Fruit fly (Drosophila melanogaster) whole organism, embryonic: Measurements from ENCODE around the gene Hand.

ENCODE experiments used
- Ada2b ChIP-seq: fragments of 200-800 bp; sonication (Bioruptor generic); IDR thresholded peaks from 2 replicates; pipeline ENCODE4 v1.3.6; 2022; ENCODE audit warnings: missing biosample characterization, missing genetic modification characterization
- Adf1 ChIP-seq: fragments of 200-800 bp; sonication (Bioruptor generic); IDR thresholded peaks from 2 replicates; pipeline ENCODE4 v1.3.6; 2022; ENCODE audit warnings: missing biosample characterization, missing genetic modification characterization
- Atf-2 ChIP-seq: fragments of 200-800 bp; sonication (Bioruptor generic); optimal IDR thresholded peaks from 2 replicates; lab custom pipeline; 2016; ENCODE audit warnings: missing biosample characterization, missing genetic modification characterization
- Awh ChIP-seq: fragments of 200-800 bp; sonication (Bioruptor generic); IDR thresholded peaks from 2 replicates; pipeline ENCODE4, ENCODE4 v1.3.6; 2022; ENCODE audit warnings: missing biosample characterization, missing genetic modification characterization
- C15 ChIP-seq: fragments of 200-800 bp; sonication (Bioruptor generic); IDR thresholded peaks from 3 replicates; pipeline ENCODE4 v1.3.6; 2022; ENCODE audit warnings: missing biosample characterization, missing genetic modification characterization
- CG10543 ChIP-seq: fragments of 200-800 bp; sonication (Bioruptor generic); optimal IDR thresholded peaks from 3 replicates; lab custom pipeline; 2017; ENCODE audit warnings: missing biosample characterization, mild to moderate bottlenecking, missing genetic modification characterization, moderate library complexity
- CG11093 ChIP-seq: fragments of 200-800 bp; sonication (Bioruptor generic); IDR thresholded peaks from 3 replicates; pipeline ENCODE4 v1.3.6; 2022; ENCODE audit warnings: missing biosample characterization, missing genetic modification characterization
- CG12071 ChIP-seq: fragments of 200-800 bp; sonication (Bioruptor generic); optimal IDR thresholded peaks from 3 replicates; lab custom pipeline; 2018; ENCODE audit warnings: missing biosample characterization, mild to moderate bottlenecking, missing genetic modification characterization
- CG12155 ChIP-seq: fragments of 200-800 bp; sonication (Bioruptor generic); optimal IDR thresholded peaks from 3 replicates; lab custom pipeline; 2016; ENCODE audit warnings: missing biosample characterization, missing genetic modification characterization
- CG12299 ChIP-seq: fragments of 200-800 bp; sonication (Bioruptor generic); optimal IDR thresholded peaks from 2 replicates; lab custom pipeline; 2018; ENCODE audit warnings: missing biosample characterization, mild to moderate bottlenecking, missing genetic modification characterization
- CG14860 ChIP-seq: fragments of 200-800 bp; sonication (Bioruptor generic); IDR thresholded peaks from 3 replicates; pipeline ENCODE4 v1.3.6; 2022; ENCODE audit warnings: missing biosample characterization, missing genetic modification characterization; ENCODE audit not compliant: partially characterized antibody
- CG1529 ChIP-seq: fragments of 200-800 bp; sonication (Bioruptor generic); optimal IDR thresholded peaks from 3 replicates; lab custom pipeline; 2018; ENCODE audit warnings: missing biosample characterization, missing genetic modification characterization
- CG15479 ChIP-seq: fragments of 200-800 bp; sonication (Bioruptor generic); optimal IDR thresholded peaks from 3 replicates; lab custom pipeline; 2019; ENCODE audit warnings: missing biosample characterization, mild to moderate bottlenecking, missing genetic modification characterization, moderate library complexity
- CG17612 ChIP-seq: fragments of 200-800 bp; sonication (Bioruptor generic); IDR thresholded peaks from 2 replicates; pipeline ENCODE4 v1.3.6; 2022; ENCODE audit warnings: missing biosample characterization, missing genetic modification characterization
- CG17829 ChIP-seq: fragments of 200-800 bp; optimal IDR thresholded peaks from 2 replicates; lab custom pipeline; 2019; ENCODE audit warnings: missing biosample characterization, mild to moderate bottlenecking, missing genetic modification characterization, moderate library complexity
- CG2889 ChIP-seq: fragments of 200-800 bp; sonication (Bioruptor generic); IDR thresholded peaks from 3 replicates; pipeline ENCODE4 v1.3.6; 2022; ENCODE audit warnings: missing biosample characterization, missing genetic modification characterization
- CG6254 ChIP-seq: fragments of 200-800 bp; sonication (Bioruptor generic); optimal IDR thresholded peaks from 3 replicates; lab custom pipeline; 2017; ENCODE audit warnings: mild to moderate bottlenecking, missing biosample characterization, missing genetic modification reagents, missing genetic modification characterization
- CG7357 ChIP-seq: fragments of 200-800 bp; sonication (Bioruptor generic); IDR thresholded peaks from 3 replicates; pipeline ENCODE4 v1.3.6; 2022; ENCODE audit warnings: missing biosample characterization, missing genetic modification characterization
- CG7556 ChIP-seq: fragments of 200-800 bp; sonication (Bioruptor generic); optimal IDR thresholded peaks from 2 replicates; lab custom pipeline; 2017; ENCODE audit warnings: missing biosample characterization, mild to moderate bottlenecking, missing genetic modification characterization
- CG7928 ChIP-seq: fragments of 200-800 bp; sonication (Bioruptor generic); optimal IDR thresholded peaks from 2 replicates; lab custom pipeline; 2017; ENCODE audit warnings: missing biosample characterization, mild to moderate bottlenecking, missing genetic modification characterization
- CG8388 ChIP-seq: fragments of 200-800 bp; sonication (Bioruptor generic); optimal IDR thresholded peaks from 2 replicates; lab custom pipeline; 2019; ENCODE audit warnings: missing biosample characterization, mild to moderate bottlenecking, missing genetic modification characterization, moderate library complexity
- CG8478 ChIP-seq: fragments of >200 bp; optimal IDR thresholded peaks from 2 replicates; lab custom pipeline; 2018
- CoRest ChIP-seq: fragments of 200-800 bp; sonication (Bioruptor generic); optimal IDR thresholded peaks from 3 replicates; lab custom pipeline; 2018; ENCODE audit warnings: missing biosample characterization, mild to moderate bottlenecking, missing genetic modification characterization, moderate library complexity
- Dad ChIP-seq: fragments of 200-800 bp; sonication (Bioruptor generic); optimal IDR thresholded peaks from 3 replicates; lab custom pipeline; 2016; ENCODE audit warnings: missing biosample characterization, missing genetic modification characterization
- Drgx ChIP-seq: fragments of 200-800 bp; sonication (Bioruptor generic); IDR thresholded peaks from 2 replicates; pipeline ENCODE4 v1.3.6; 2022; ENCODE audit warnings: missing biosample characterization, missing genetic modification characterization
- E2f1 ChIP-seq: fragments of 200-800 bp; sonication (Bioruptor generic); IDR thresholded peaks from 2 replicates; pipeline ENCODE4 v1.3.6; 2022; ENCODE audit warnings: missing biosample characterization, missing genetic modification characterization
- Hr3 ChIP-seq: fragments of 200-800 bp; sonication (Bioruptor generic); optimal IDR thresholded peaks from 3 replicates; lab custom pipeline; 2016; ENCODE audit warnings: missing biosample characterization, missing genetic modification characterization
- Kr ChIP-seq: fragments of 200-800 bp; sonication (Bioruptor generic); optimal IDR thresholded peaks from 2 replicates; lab custom pipeline; 2017; ENCODE audit warnings: missing biosample characterization, mild to moderate bottlenecking, missing genetic modification characterization
- Poxn ChIP-seq: fragments of 200-800 bp; sonication (Bioruptor generic); IDR thresholded peaks from 2 replicates; pipeline ENCODE4 v1.3.6; 2022; ENCODE audit warnings: missing biosample characterization, missing genetic modification characterization
- Rx ChIP-seq: fragments of 200-800 bp; sonication (Bioruptor generic); IDR thresholded peaks from 2 replicates; pipeline ENCODE4 v1.3.6; 2022; ENCODE audit warnings: missing biosample characterization, missing genetic modification characterization
- Six4 ChIP-seq: fragments of 200-800 bp; sonication (Bioruptor generic); optimal IDR thresholded peaks from 2 replicates; lab custom pipeline; 2016; ENCODE audit warnings: missing biosample characterization, missing genetic modification characterization
- ash1 ChIP-seq: fragments of 200-800 bp; sonication (Bioruptor generic); optimal IDR thresholded peaks from 2 replicates; lab custom pipeline; 2018; ENCODE audit warnings: missing biosample characterization, mild to moderate bottlenecking, missing genetic modification characterization
- cas ChIP-seq: fragments of 200-800 bp; sonication (Bioruptor generic); IDR thresholded peaks from 2 replicates; pipeline ENCODE4 v1.3.6; 2022; ENCODE audit warnings: missing biosample characterization, missing genetic modification characterization
- chif ChIP-seq, 2 experiments: fragments of 200-800 bp; sonication (Bioruptor generic); optimal IDR thresholded peaks; 3 replicates each; lab custom pipeline; 2016; ENCODE audit warnings: missing biosample characterization in 2 of 2, missing genetic modification characterization in 2 of 2
- emc ChIP-seq: fragments of 200-800 bp; sonication (Bioruptor generic); optimal IDR thresholded peaks from 2 replicates; lab custom pipeline; 2016; ENCODE audit warnings: missing biosample characterization, missing genetic modification characterization
- fd3F ChIP-seq: fragments of 200-800 bp; sonication (Bioruptor generic); optimal IDR thresholded peaks from 2 replicates; lab custom pipeline; 2018; ENCODE audit warnings: missing biosample characterization, mild to moderate bottlenecking, missing genetic modification characterization, moderate library complexity
- her ChIP-seq: fragments of 200-800 bp; sonication (Bioruptor generic); optimal IDR thresholded peaks from 2 replicates; lab custom pipeline; 2016; ENCODE audit warnings: missing biosample characterization, missing genetic modification characterization
- jing ChIP-seq: fragments of 200-800 bp; sonication (Bioruptor generic); optimal IDR thresholded peaks from 2 replicates; lab custom pipeline; 2018; ENCODE audit warnings: missing biosample characterization, mild to moderate bottlenecking, missing genetic modification characterization
- jumu ChIP-seq: fragments of 200-800 bp; sonication (Bioruptor generic); optimal IDR thresholded peaks from 3 replicates; lab custom pipeline; 2016; ENCODE audit warnings: missing biosample characterization, missing genetic modification characterization
- kay ChIP-seq: fragments of 200-800 bp; sonication (Bioruptor generic); optimal IDR thresholded peaks from 2 replicates; lab custom pipeline; 2016; ENCODE audit warnings: missing biosample characterization, missing genetic modification characterization
- klu ChIP-seq: fragments of 200-800 bp; sonication (Bioruptor generic); IDR thresholded peaks from 2 replicates; pipeline ENCODE4 v1.3.6; 2022; ENCODE audit warnings: missing biosample characterization, missing genetic modification characterization
- nom ChIP-seq: fragments of 200-800 bp; sonication (Bioruptor generic); optimal IDR thresholded peaks from 2 replicates; lab custom pipeline; 2017; ENCODE audit warnings: missing biosample characterization, missing genetic modification characterization, mild to moderate bottlenecking, moderate library complexity, missing genetic modification reagents
- otp ChIP-seq: fragments of 200-800 bp; sonication (Bioruptor generic); IDR thresholded peaks from 3 replicates; pipeline ENCODE4, ENCODE4 v1.3.6; 2022; ENCODE audit warnings: missing biosample characterization, missing genetic modification characterization
- sc ChIP-seq, 3 experiments: fragments of >200 bp in 2 of 3; fragments of 200-800 bp in 1 of 3; sonication (Bioruptor generic) in 1 of 3; optimal IDR thresholded peaks; 2 replicates in 2 of 3; 3 replicates in 1 of 3; lab custom pipeline; 2017; ENCODE audit warnings: mild to moderate bottlenecking in 1 of 3, missing biosample characterization in 1 of 3, missing genetic modification characterization in 1 of 3, missing genetic modification reagents in 1 of 3
- sqz ChIP-seq: fragments of 200-800 bp; sonication (Bioruptor generic); optimal IDR thresholded peaks from 3 replicates; lab custom pipeline; 2018; ENCODE audit warnings: missing biosample characterization, mild to moderate bottlenecking, missing genetic modification characterization
- ssp ChIP-seq: fragments of 200-800 bp; sonication (Bioruptor generic); IDR thresholded peaks from 2 replicates; pipeline ENCODE4 v1.3.6; 2022; ENCODE audit warnings: missing biosample characterization, missing genetic modification characterization
- tx ChIP-seq: fragments of 200-800 bp; sonication (Bioruptor generic); optimal IDR thresholded peaks from 2 replicates; lab custom pipeline; 2016; ENCODE audit warnings: missing biosample characterization, missing genetic modification characterization
- unpg ChIP-seq: fragments of 200-800 bp; sonication (Bioruptor generic); optimal IDR thresholded peaks from 3 replicates; lab custom pipeline; 2018; ENCODE audit warnings: missing biosample characterization, mild to moderate bottlenecking, missing genetic modification characterization, moderate library complexity
- usp ChIP-seq: fragments of >200 bp; optimal IDR thresholded peaks from 2 replicates; lab custom pipeline; 2017; ENCODE audit warnings: missing biosample characterization, missing genetic modification characterization
- yki ChIP-seq: fragments of >200 bp; optimal IDR thresholded peaks from 3 replicates; lab custom pipeline; 2018
- z ChIP-seq: fragments of 200-800 bp; sonication (Bioruptor generic); IDR thresholded peaks from 3 replicates; pipeline ENCODE4 v1.3.6; 2022; ENCODE audit warnings: missing biosample characterization, missing genetic modification characterization
- zen ChIP-seq: fragments of 200-800 bp; sonication (Bioruptor generic); optimal IDR thresholded peaks from 3 replicates; lab custom pipeline; 2018; ENCODE audit warnings: missing biosample characterization, mild to moderate bottlenecking, missing genetic modification characterization, moderate library complexity
- zfh1 ChIP-seq: fragments of 200-800 bp; sonication (Bioruptor generic); IDR thresholded peaks from 3 replicates; pipeline ENCODE4 v1.3.6; 2022; ENCODE audit warnings: missing biosample characterization, missing genetic modification characterization

The Hand gene

DNA sequence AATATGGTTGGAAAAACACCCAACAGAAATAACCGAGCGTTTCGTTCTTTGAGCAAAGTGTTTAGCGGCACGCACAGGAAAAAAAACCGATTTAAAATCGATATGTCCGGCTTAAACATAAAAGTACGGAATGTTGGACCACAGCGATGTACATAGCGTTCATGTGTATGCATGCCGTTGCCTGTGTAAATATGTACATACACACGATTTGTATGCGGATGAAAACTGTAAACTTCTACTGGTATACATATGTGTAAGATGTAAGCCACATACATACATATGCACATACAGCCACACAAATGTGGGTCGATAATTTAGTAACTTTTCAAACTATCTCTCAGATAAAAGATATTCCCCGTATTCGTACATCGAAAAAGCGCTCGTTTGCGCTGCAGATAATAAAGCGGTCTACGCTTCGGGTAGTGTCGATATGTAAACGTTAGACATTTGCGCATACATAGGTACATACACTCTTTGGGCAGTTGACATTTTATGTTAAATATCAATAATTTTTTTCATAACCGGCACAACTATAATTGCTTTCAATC lies 45.5 kb downstream of the Hand start (continued):
- TF ChIP-seq jumu (no peak), Hr3 (GFP tag; lab: Kevin White, UChicago) (no peak), Poxn (no peak), C15 (no peak), Rx (GFP tag; lab: Robert Waterston, UW) (no peak), Six4 (GFP tag; lab: Kevin White, UChicago) (no peak), CG11093 (GFP tag; lab: Robert Waterston, UW) (no peak), usp (GFP tag; lab: Kevin White, UChicago) (no peak), chif (GFP tag; optimal IDR thresholded peaks at IDR 0.05; lab: Kevin White, UChicago) (no peak), cas (GFP tag; lab: Robert Waterston, UW) (no peak), CG1529 (GFP tag; lab: Kevin White, UChicago) (peak; percentile 40), sqz (GFP tag; lab: Kevin White, UChicago) (peak; percentile 64), zen (tag; lab: Kevin White, UChicago) (no peak), CG2889 (GFP tag; lab: Robert Waterston, UW) (no peak), nom (GFP tag; lab: Kevin White, UChicago) (no peak), klu (no peak), CG7928 (GFP tag; lab: Kevin White, UChicago) (no peak), unpg (no peak), Adf1 (GFP tag; lab: Robert Waterston, UW) (no peak), Awh (no peak; the same call in 1 of the 2 replicates), CG8388 (GFP tag; lab: Kevin White, UChicago) (no peak), CG8478 (lab: Kevin White, UChicago) (no peak), zfh1 (GFP tag; lab: Robert Waterston, UW) (no peak), CG17829 (tag; lab: Kevin White, UChicago) (no peak), CG7357 (no peak), z (no peak), her (GFP tag; lab: Kevin White, UChicago) (no peak), otp (GFP tag; lab: Robert Waterston, UW) (no peak), Drgx (GFP tag; lab: Robert Waterston, UW) (no peak), CG12155 (no peak), CG15479 (GFP tag; lab: Kevin White, UChicago) (peak; percentile 81), Atf-2 (GFP tag; lab: Kevin White, UChicago) (no peak), sc (optimal IDR thresholded peaks at IDR 0.05; lab: Kevin White, UChicago) (no peak), sc (GFP tag; optimal IDR thresholded peaks at IDR 0.05; lab: Kevin White, UChicago) (no peak), CG7556 (GFP tag; lab: Kevin White, UChicago) (no peak), Dad (GFP tag; lab: Kevin White, UChicago) (no peak), CG12299 (tag; lab: Kevin White, UChicago) (peak; percentile 55), Ada2b (GFP tag; lab: Robert Waterston, UW) (no peak), yki (no peak), jing (no peak), fd3F (GFP tag; lab: Kevin White, UChicago) (no peak), tx (GFP tag; lab: Kevin White, UChicago) (no peak), CoRest (no peak), ssp (GFP tag; lab: Robert Waterston, UW) (no peak), CG6254 (GFP tag; lab: Kevin White, UChicago) (peak; percentile 11), Kr (GFP tag; lab: Kevin White, UChicago) (peak; percentile 49), CG17612 (GFP tag; lab: Robert Waterston, UW) (no peak), kay (GFP tag; lab: Kevin White, UChicago) (no peak), ash1 (GFP tag; lab: Kevin White, UChicago) (no peak), CG12071 (no peak), emc (GFP tag; lab: Kevin White, UChicago) (no peak), CG14860 (GFP tag; lab: Robert Waterston, UW) (no peak), CG10543 (no peak), E2f1 (GFP tag; lab: Robert Waterston, UW) (no peak)
